Worm (Caenorhabditis elegans) whole organism, young adult: ENCODE data around the gene Y75B8A.34.

Experiments used
- B0336.3 ChIP-seq: fragments of 200-800 bp; sonication (Bioruptor generic); IDR thresholded peaks from 2 replicates; pipeline ENCODE4 v1.3.6; 2022; ENCODE audit warnings: missing genetic modification characterization, missing compliant biosample characterization
- lin-35 ChIP-seq, 3 experiments: fragments of 150-350 bp in 2 of 3; sonication (generic microtip) in 1 of 3; optimal IDR thresholded peaks; 2 replicates each; lab custom pipeline; 2014 to 2018; ENCODE audit warnings: missing biosample characterization in 3 of 3, missing genetic modification characterization in 3 of 3, missing genetic modification reagents in 3 of 3
- snpc-4 ChIP-seq, 5 experiments: fragments of 150-350 bp in 1 of 5; sonication (generic microtip) in 4 of 5; optimal IDR thresholded peaks; 2 replicates each; lab custom pipeline; 2014 to 2018; ENCODE audit warnings: missing genetic modification characterization in 5 of 5, missing biosample characterization in 3 of 5, antibody characterized with exemption in 2 of 5, mild to moderate bottlenecking in 2 of 5, missing compliant biosample characterization in 2 of 5, missing genotype in 2 of 5, moderate library complexity in 2 of 5, missing genetic modification reagents in 1 of 5
- ztf-3 ChIP-seq: fragments of 200-800 bp; sonication (Bioruptor generic); optimal IDR thresholded peaks from 2 replicates; lab custom pipeline; 2018; ENCODE audit warnings: mild to moderate bottlenecking, missing genetic modification characterization, missing compliant biosample characterization

- no peak for TF ChIP-seq snpc-4 (GFP tag; optimal IDR thresholded peaks at IDR 0.05; lab: Kevin White, UChicago)
- TF ChIP-seq snpc-4 (tag; optimal IDR thresholded peaks at IDR 0.05; lab: Kevin White, UChicago), result no peak
- no peak for TF ChIP-seq lin-35 (GFP tag; optimal IDR thresholded peaks at IDR 0.05; lab: Kevin White, UChicago)
- no peak for TF ChIP-seq B0336.3 (GFP tag; lab: Robert Waterston, UW)
- TF ChIP-seq ztf-3 (GFP tag; lab: Kevin White, UChicago), result no peak
Observed at ce11 chrIII:12366989-12367557, 7.7 kb downstream of the Y75B8A.34 start, which contains the start of gene Y75B8A.33.
